Worm (Caenorhabditis elegans) whole organism, L3 larva: ENCODE results near the gene F49C12.3.
"Not testable (repeated sequence)": the region's sequence is repeated elsewhere in the genome, so short reads cannot be mapped to it uniquely, and the experiment has no call there.

ENCODE experiments used
- R02D3.7 ChIP-seq: fragments of 150-350 bp; optimal IDR thresholded peaks from 2 replicates; lab custom pipeline; 2014; ENCODE audit warnings: missing biosample characterization, missing genetic modification characterization
- ceh-16 ChIP-seq: sonication (generic microtip); optimal IDR thresholded peaks from 2 replicates; lab custom pipeline; 2017; ENCODE audit warnings: missing biosample characterization, missing genetic modification characterization
- ceh-28 ChIP-seq: fragments of 150-350 bp; optimal IDR thresholded peaks from 2 replicates; lab custom pipeline; 2014; ENCODE audit warnings: missing biosample characterization, missing genetic modification reagents, missing genetic modification characterization
- ceh-82 ChIP-seq: fragments of 150-350 bp; optimal IDR thresholded peaks from 2 replicates; lab custom pipeline; 2014; ENCODE audit warnings: missing biosample characterization, missing genetic modification characterization
- ceh-9 ChIP-seq: sonication (generic microtip); optimal IDR thresholded peaks from 2 replicates; lab custom pipeline; 2018; ENCODE audit warnings: missing biosample characterization, missing genetic modification characterization
- egl-27 ChIP-seq: sonication (generic microtip); optimal IDR thresholded peaks from 4 replicates; lab custom pipeline; 2017; ENCODE audit warnings: missing biosample characterization, missing genetic modification reagents, missing genetic modification characterization
- egl-5 ChIP-seq: fragments of 150-350 bp; optimal IDR thresholded peaks from 2 replicates; lab custom pipeline; 2017; ENCODE audit warnings: missing biosample characterization, missing genetic modification reagents, missing genetic modification characterization, inconsistent platforms
- elt-1 ChIP-seq: fragments of 150-350 bp; optimal IDR thresholded peaks from 2 replicates; lab custom pipeline; 2014; ENCODE audit warnings: missing biosample characterization, missing genetic modification characterization
- elt-2 ChIP-seq: sonication (generic microtip); optimal IDR thresholded peaks from 2 replicates; lab custom pipeline; 2016; ENCODE audit warnings: missing genetic modification reagents, mild to moderate bottlenecking, missing genetic modification characterization, missing compliant biosample characterization
- eor-1 ChIP-seq, 2 experiments: fragments of 150-350 bp; optimal IDR thresholded peaks; 2 replicates each; lab custom pipeline; 2014 to 2018; ENCODE audit warnings: missing biosample characterization in 2 of 2, missing genetic modification characterization in 2 of 2
- fkh-2 ChIP-seq: fragments of 150-350 bp; optimal IDR thresholded peaks from 2 replicates; lab custom pipeline; 2014; ENCODE audit warnings: missing biosample characterization, missing genetic modification reagents, missing genetic modification characterization
- fos-1 ChIP-seq: fragments of 150-350 bp; optimal IDR thresholded peaks from 2 replicates; lab custom pipeline; 2014; ENCODE audit warnings: missing biosample characterization, missing genetic modification characterization
- hmg-11 ChIP-seq: sonication (generic microtip); optimal IDR thresholded peaks from 2 replicates; lab custom pipeline; 2016; ENCODE audit warnings: missing genetic modification characterization, missing compliant biosample characterization
- jun-1 ChIP-seq: fragments of 150-350 bp; optimal IDR thresholded peaks from 2 replicates; lab custom pipeline; 2014; ENCODE audit warnings: missing biosample characterization, missing genetic modification reagents, missing genetic modification characterization
- lin-15B ChIP-seq: fragments of 150-350 bp; optimal IDR thresholded peaks from 2 replicates; lab custom pipeline; 2014; ENCODE audit warnings: missing biosample characterization, missing genetic modification characterization
- lin-39 ChIP-seq: fragments of 150-350 bp; optimal IDR thresholded peaks from 2 replicates; lab custom pipeline; 2018; ENCODE audit warnings: missing biosample characterization, missing genetic modification reagents, missing genetic modification characterization
- lsy-12 ChIP-seq: sonication (generic microtip); optimal IDR thresholded peaks from 2 replicates; lab custom pipeline; 2016; ENCODE audit warnings: mild to moderate bottlenecking, missing genetic modification characterization, missing compliant biosample characterization
- mdl-1 ChIP-seq: fragments of 150-350 bp; optimal IDR thresholded peaks from 2 replicates; lab custom pipeline; 2014; ENCODE audit warnings: missing biosample characterization, missing genetic modification characterization
- mml-1 ChIP-seq: fragments of 150-350 bp; sonication (generic microtip); optimal IDR thresholded peaks from 3 replicates; lab custom pipeline; 2014; ENCODE audit warnings: missing biosample characterization, missing genetic modification characterization
- nfya-1 ChIP-seq: sonication (generic microtip); optimal IDR thresholded peaks from 2 replicates; lab custom pipeline; 2017; ENCODE audit warnings: missing genetic modification characterization, mild to moderate bottlenecking, missing compliant biosample characterization, antibody characterized with exemption, moderate library complexity; ENCODE audit not compliant: insufficient read depth
- nhr-12 ChIP-seq: fragments of 150-350 bp; optimal IDR thresholded peaks from 2 replicates; lab custom pipeline; 2014; ENCODE audit warnings: missing biosample characterization, missing genetic modification characterization
- nhr-237 ChIP-seq: fragments of 150-350 bp; optimal IDR thresholded peaks from 2 replicates; lab custom pipeline; 2014; ENCODE audit warnings: missing biosample characterization, missing genetic modification characterization
- nhr-28 ChIP-seq: fragments of 150-350 bp; optimal IDR thresholded peaks from 2 replicates; lab custom pipeline; 2014; ENCODE audit warnings: missing biosample characterization, missing genetic modification characterization
- nhr-76 ChIP-seq: fragments of 150-350 bp; sonication (generic microtip); optimal IDR thresholded peaks from 5 replicates; lab custom pipeline; 2014; ENCODE audit warnings: missing biosample characterization, missing genetic modification characterization
- nhr-77 ChIP-seq: fragments of 150-350 bp; optimal IDR thresholded peaks from 2 replicates; lab custom pipeline; 2014; ENCODE audit warnings: missing biosample characterization, missing genetic modification characterization
- pha-4 ChIP-seq: fragments of 150-350 bp; optimal IDR thresholded peaks from 2 replicates; lab custom pipeline; 2014; ENCODE audit warnings: missing biosample characterization, missing genetic modification reagents, missing genetic modification characterization
- pqm-1 ChIP-seq: fragments of 150-350 bp; optimal IDR thresholded peaks from 2 replicates; lab custom pipeline; 2017; ENCODE audit warnings: missing biosample characterization, missing genetic modification characterization, inconsistent platforms
- sea-2 ChIP-seq: fragments of 150-350 bp; sonication (generic microtip); optimal IDR thresholded peaks from 4 replicates; lab custom pipeline; 2014; ENCODE audit warnings: missing biosample characterization, missing genetic modification reagents, missing genetic modification characterization
- snpc-4 ChIP-seq: fragments of 150-350 bp; optimal IDR thresholded peaks from 2 replicates; lab custom pipeline; 2014; ENCODE audit warnings: missing biosample characterization, missing genetic modification characterization
- tbx-2 ChIP-seq: sonication (generic microtip); optimal IDR thresholded peaks from 2 replicates; lab custom pipeline; 2016; ENCODE audit warnings: mild to moderate bottlenecking, missing genetic modification characterization, missing compliant biosample characterization
- ztf-4 ChIP-seq: fragments of 150-350 bp; optimal IDR thresholded peaks from 2 replicates; lab custom pipeline; 2014; ENCODE audit warnings: missing biosample characterization, missing genetic modification characterization

The F49C12.3 gene

DNA sequence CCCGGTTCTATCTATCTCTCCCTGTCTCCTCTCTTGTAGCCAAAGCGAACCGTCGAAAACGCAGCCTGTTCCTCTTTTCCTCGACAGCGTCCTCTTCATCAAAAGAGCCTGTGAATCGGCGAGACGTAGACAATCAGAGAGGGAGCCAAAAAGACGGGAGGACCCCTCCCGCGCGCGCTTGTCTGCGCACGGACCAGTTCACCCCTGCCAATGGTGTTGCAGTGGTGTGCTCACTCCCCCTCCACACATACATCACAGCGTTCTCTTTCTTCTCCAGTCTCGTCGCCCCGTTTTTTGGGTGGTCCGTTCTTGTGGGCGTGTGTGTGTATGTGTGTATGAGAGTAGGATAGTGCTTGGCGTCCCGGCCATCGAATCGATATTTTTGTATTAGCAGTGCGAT is 31.3 kb upstream of the F49C12.3 start:
- no peak for TF ChIP-seq lsy-12 (tag; lab: Kevin White, UChicago)
- TF ChIP-seq nhr-28 (tag; lab: Kevin White, UChicago): no peak
- no peak for TF ChIP-seq nhr-77 (tag; lab: Kevin White, UChicago)
- TF ChIP-seq pqm-1: no peak
- no peak for TF ChIP-seq jun-1 (tag; lab: Kevin White, UChicago)
- TF ChIP-seq fos-1 (tag; lab: Kevin White, UChicago): no peak
- no peak for TF ChIP-seq ztf-4 (tag; lab: Kevin White, UChicago)
- TF ChIP-seq mdl-1 (tag; lab: Kevin White, UChicago): no peak
- TF ChIP-seq mml-1: no peak
- TF ChIP-seq ceh-28: no peak
- no peak for TF ChIP-seq nhr-237 (tag; lab: Kevin White, UChicago)
- no peak for TF ChIP-seq ceh-16 (tag; lab: Kevin White, UChicago)
- no peak for TF ChIP-seq R02D3.7
- TF ChIP-seq nhr-12 (tag; lab: Kevin White, UChicago): no peak

DNA sequence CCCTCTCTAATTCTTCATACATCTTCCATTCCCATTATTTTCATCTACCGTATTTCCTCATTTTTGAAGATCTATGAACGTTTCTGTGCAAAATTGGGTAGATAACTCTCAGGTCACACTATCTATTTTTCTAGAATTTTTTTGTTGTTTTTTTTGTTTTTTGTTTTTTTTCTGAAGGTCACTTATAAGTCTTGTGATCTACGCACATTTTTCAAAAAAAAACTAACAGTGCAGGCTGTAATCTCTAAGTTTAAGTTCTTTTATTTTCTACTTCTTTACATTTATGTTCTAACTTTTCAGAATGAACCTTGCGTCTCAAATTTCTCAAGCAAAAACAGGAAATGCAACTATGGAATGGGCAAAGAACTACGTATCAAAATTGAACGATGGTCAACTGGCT is 30.4 kb upstream of the F49C12.3 start, which contains the start of gene flh-3:
flh-3 (plus strand) TSS at position 301 of the 400 bp plus-strand sequence.
- TF ChIP-seq nfya-1 (tag; lab: Kevin White, UChicago) (no peak), snpc-4 (tag; lab: Kevin White, UChicago) (no peak), egl-5 (no peak), nhr-76 (no peak), eor-1 (tag; optimal IDR thresholded peaks at IDR 0.05; lab: Kevin White, UChicago) (no peak), fkh-2 (tag; lab: Kevin White, UChicago) (no peak), ceh-9 (no peak), ceh-28 (no peak), nhr-77 (tag; lab: Kevin White, UChicago) (no peak), hmg-11 (tag; lab: Kevin White, UChicago) (no peak), jun-1 (tag; lab: Kevin White, UChicago) (no peak), pha-4 (tag; lab: Kevin White, UChicago) (no peak), egl-27 (no peak), ztf-4 (tag; lab: Kevin White, UChicago) (no peak)
- TF ChIP-seq, all 47 proteins: peak for 0

DNA sequence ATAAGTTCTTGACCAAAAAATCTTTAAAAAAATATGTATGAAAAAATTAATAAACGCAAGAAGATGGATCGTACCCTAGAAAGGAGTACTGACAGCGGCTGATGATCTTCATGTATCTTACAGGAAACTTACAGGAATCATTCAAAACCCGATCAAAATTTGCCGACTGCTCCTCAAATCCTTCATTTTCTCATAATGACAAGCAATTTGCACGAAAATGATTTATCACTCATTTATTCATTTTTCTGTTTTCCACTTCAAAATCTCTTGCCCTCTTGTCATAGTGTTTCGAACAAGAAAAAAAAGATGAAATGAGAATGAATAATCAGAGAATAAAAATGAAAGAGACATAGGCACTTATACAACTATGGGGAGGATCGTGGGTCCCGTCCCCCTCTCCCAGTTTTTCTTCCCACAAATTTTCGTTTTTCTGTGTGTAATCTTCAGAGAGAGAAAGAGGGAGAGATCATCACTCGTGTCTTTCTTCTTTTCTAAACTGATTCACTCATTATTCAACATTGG is 26.2 kb upstream of the F49C12.3 start, which contains the start of gene nmy-3:
nmy-3 (plus strand) TSS at position 472 of the 522 bp plus-strand sequence.
- TF ChIP-seq nhr-237 (tag; lab: Kevin White, UChicago): no peak
- TF ChIP-seq fos-1 (tag; lab: Kevin White, UChicago): no peak
- no peak for TF ChIP-seq elt-2 (tag; lab: Kevin White, UChicago)
- TF ChIP-seq tbx-2 (tag; lab: Kevin White, UChicago): no peak
- TF ChIP-seq ceh-82 (tag; lab: Kevin White, UChicago): no peak
- TF ChIP-seq lsy-12 (tag; lab: Kevin White, UChicago): no peak

DNA sequence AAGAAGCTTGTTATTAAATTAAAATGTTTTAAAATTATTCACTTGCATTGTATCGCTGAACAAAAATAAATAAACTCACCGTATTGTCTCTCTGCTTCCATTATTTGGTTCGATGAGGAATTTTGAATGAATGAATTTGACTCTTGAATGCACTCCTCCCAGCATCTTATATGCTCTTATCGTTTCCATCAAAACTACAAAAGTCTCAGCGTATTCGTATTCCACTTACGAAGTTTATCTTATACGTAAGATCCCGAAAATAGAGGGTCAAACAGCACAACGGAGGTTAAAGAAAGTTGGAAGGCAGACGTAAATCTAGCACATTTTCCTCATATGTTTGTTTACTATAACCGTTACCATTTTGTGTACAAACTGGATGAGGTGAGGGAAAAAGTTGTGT is 13.9 kb upstream of the F49C12.3 start, which contains the start of gene nhr-267:
nhr-267 (minus strand) TSS at position 101 of the 400 bp plus-strand sequence.
- not testable (repeated sequence) for TF ChIP-seq sea-2; lin-39; lin-15B (tag; lab: Kevin White, UChicago)

DNA sequence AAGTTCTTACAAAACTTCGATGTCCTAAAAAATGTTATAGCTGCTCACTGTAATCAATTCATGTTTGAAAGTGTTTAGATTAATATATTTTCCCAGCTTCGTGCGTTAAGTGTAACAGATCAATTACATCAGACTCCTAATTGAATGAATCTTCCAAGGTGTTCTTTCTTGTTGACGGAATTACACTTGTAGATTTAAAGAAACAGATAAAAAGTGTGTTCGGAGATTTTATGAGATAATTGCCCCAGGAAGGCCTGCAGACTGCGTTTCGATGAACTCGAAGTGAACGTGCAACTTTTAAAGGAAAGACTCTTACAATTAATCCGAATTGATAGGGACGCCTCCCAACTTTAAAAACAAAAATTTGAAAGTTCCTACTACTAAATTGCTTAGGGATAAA is 10.6 kb upstream of the F49C12.3 start:
- TF ChIP-seq tbx-2 (tag; lab: Kevin White, UChicago) (no peak), elt-1 (tag; lab: Kevin White, UChicago) (peak; percentile 70)
- TF ChIP-seq, all 47 proteins: peak for 1

DNA sequence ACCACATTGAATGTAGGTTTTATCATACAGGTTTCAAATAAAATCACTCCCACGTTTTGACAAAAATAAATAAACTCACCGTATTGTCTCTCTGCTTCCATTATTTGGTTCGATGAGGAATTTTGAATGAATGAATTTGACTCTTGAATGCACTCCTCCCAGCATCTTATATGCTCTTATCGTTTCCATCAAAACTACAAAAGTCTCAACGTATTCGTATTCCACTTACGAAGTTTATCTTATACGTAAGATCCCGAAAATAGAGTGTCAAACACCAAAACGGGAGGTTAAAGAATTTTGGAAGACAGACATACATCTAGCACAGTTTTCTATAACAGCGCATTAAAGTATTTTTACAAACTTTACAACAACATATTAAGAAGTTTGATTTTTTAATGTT is 6.4 kb upstream of the F49C12.3 start, which contains the start of gene nhr-264:
nhr-264 (minus strand) TSS at position 101 of the 400 bp plus-strand sequence.
- not testable (repeated sequence) for TF ChIP-seq eor-1 (tag; optimal IDR thresholded peaks at IDR 0.05; lab: Kevin White, UChicago); tbx-2 (tag; lab: Kevin White, UChicago); fkh-2 (tag; lab: Kevin White, UChicago)
